Worm (Caenorhabditis elegans) whole organism, L4 larva: Measurements from ENCODE around the gene col-96.
A peak's percentile ranks its signal among the peaks of the same experiment; 100 is the strongest.

Experiments used
- D1046.2 ChIP-seq: fragments of 200-800 bp; sonication (Bioruptor generic); IDR thresholded peaks from 2 replicates; pipeline ENCODE4 v1.3.6; 2022; ENCODE audit warnings: missing genetic modification characterization, missing compliant biosample characterization
- F37D6.2 ChIP-seq: sonication (generic microtip); optimal IDR thresholded peaks from 2 replicates; lab custom pipeline; 2016; ENCODE audit warnings: mild to moderate bottlenecking, missing genetic modification characterization, missing compliant biosample characterization
- F44E2.7 ChIP-seq: fragments of 200-800 bp; sonication (Bioruptor generic); IDR thresholded peaks from 2 replicates; pipeline ENCODE4 v2.1.2; 2022; ENCODE audit warnings: missing genetic modification characterization, missing compliant biosample characterization
- R02D3.7 ChIP-seq: fragments of 150-350 bp; sonication (generic microtip); optimal IDR thresholded peaks from 3 replicates; lab custom pipeline; 2014; ENCODE audit warnings: missing biosample characterization, missing genetic modification characterization
- T20F7.1 ChIP-seq: fragments of 200-800 bp; sonication (Bioruptor generic); optimal IDR thresholded peaks from 2 replicates; lab custom pipeline; 2018; ENCODE audit warnings: mild to moderate bottlenecking, missing genetic modification characterization, missing compliant biosample characterization
- T26A8.4 ChIP-seq: fragments of 200-800 bp; sonication (Bioruptor generic); IDR thresholded peaks from 2 replicates; pipeline ENCODE4 v1.3.6; 2022; ENCODE audit warnings: missing genetic modification characterization, missing compliant biosample characterization
- Y105C5A.15 ChIP-seq: fragments of 200-800 bp; sonication (Bioruptor generic); IDR thresholded peaks from 2 replicates; pipeline ENCODE4 v1.3.6; 2022; ENCODE audit warnings: missing genetic modification characterization, missing compliant biosample characterization
- Y75B8A.6 ChIP-seq: fragments of 200-800 bp; sonication (Bioruptor generic); IDR thresholded peaks from 2 replicates; pipeline ENCODE4 v1.3.6; 2022; ENCODE audit warnings: missing genetic modification reagents, missing genetic modification characterization, missing compliant biosample characterization
- ZK337.2 ChIP-seq: fragments of 200-800 bp; sonication (Bioruptor generic); IDR thresholded peaks from 2 replicates; pipeline ENCODE4 v1.3.6; 2022; ENCODE audit warnings: missing genetic modification reagents, missing genetic modification characterization, missing compliant biosample characterization
- aha-1 ChIP-seq: fragments of 150-350 bp; peaks from one replicate; lab custom pipeline; 2014; ENCODE audit warnings: missing biosample characterization, missing genetic modification characterization
- aly-2 ChIP-seq: sonication (generic microtip); optimal IDR thresholded peaks from 2 replicates; lab custom pipeline; 2018; ENCODE audit warnings: missing biosample characterization, missing genetic modification characterization
- ceh-20 ChIP-seq: fragments of 200-800 bp; sonication (Bioruptor generic); IDR thresholded peaks from 2 replicates; pipeline ENCODE4 v1.3.6; 2022; ENCODE audit warnings: missing genetic modification reagents, missing genetic modification characterization, missing compliant biosample characterization
- ceh-28 ChIP-seq: fragments of 150-350 bp; optimal IDR thresholded peaks from 2 replicates; lab custom pipeline; 2014; ENCODE audit warnings: missing biosample characterization, missing genetic modification reagents, missing genetic modification characterization
- ces-1 ChIP-seq: fragments of 150-350 bp; sonication (generic microtip); optimal IDR thresholded peaks from 4 replicates; lab custom pipeline; 2014; ENCODE audit warnings: missing biosample characterization, missing genetic modification reagents, missing genetic modification characterization
- cey-2 ChIP-seq: sonication (generic microtip); optimal IDR thresholded peaks from 3 replicates; lab custom pipeline; 2017; ENCODE audit warnings: missing genetic modification characterization, mild to moderate bottlenecking, missing compliant biosample characterization, antibody characterized with exemption, borderline replicate concordance; ENCODE audit not compliant: insufficient read depth
- daf-16 ChIP-seq, 3 experiments: sonication (generic microtip); optimal IDR thresholded peaks; 2 replicates each; lab custom pipeline; 2016 to 2017; ENCODE audit warnings: missing genetic modification characterization in 3 of 3, missing genetic modification reagents in 3 of 3, mild to moderate bottlenecking in 2 of 3, missing compliant biosample characterization in 2 of 3, missing biosample characterization in 1 of 3, moderate library complexity in 1 of 3
- daf-19 ChIP-seq: fragments of 200-800 bp; sonication (Bioruptor generic); conservative IDR thresholded peaks from 2 replicates; pipeline ENCODE4 v1.3.6; 2022; ENCODE audit warnings: missing genetic modification characterization, missing compliant biosample characterization
- daf-8 ChIP-seq: fragments of 200-800 bp; sonication (Bioruptor generic); IDR thresholded peaks from 2 replicates; pipeline ENCODE4 v1.3.6; 2022; ENCODE audit warnings: missing genetic modification characterization, missing compliant biosample characterization
- egl-43 ChIP-seq: fragments of 200-800 bp; sonication (Bioruptor generic); IDR thresholded peaks from 2 replicates; pipeline ENCODE4 v1.3.6; 2022; ENCODE audit warnings: missing genetic modification reagents, missing genetic modification characterization, missing compliant biosample characterization
- hlh-11 ChIP-seq: fragments of 200-800 bp; sonication (Bioruptor generic); optimal IDR thresholded peaks from 2 replicates; lab custom pipeline; 2018; ENCODE audit warnings: mild to moderate bottlenecking, missing genetic modification characterization, missing compliant biosample characterization
- hlh-30 ChIP-seq: sonication (generic microtip); optimal IDR thresholded peaks from 2 replicates; lab custom pipeline; 2017; ENCODE audit warnings: antibody characterized with exemption, mild to moderate bottlenecking, missing genetic modification characterization, missing compliant biosample characterization; ENCODE audit not compliant: insufficient read depth
- jun-1 ChIP-seq: fragments of 150-350 bp; optimal IDR thresholded peaks from 2 replicates; lab custom pipeline; 2014; ENCODE audit warnings: missing biosample characterization, missing genetic modification reagents, missing genetic modification characterization
- lim-7 ChIP-seq: fragments of 200-800 bp; sonication (Bioruptor generic); IDR thresholded peaks from 2 replicates; pipeline ENCODE4 v1.3.6; 2022; ENCODE audit warnings: missing genetic modification characterization, missing compliant biosample characterization
- lin-15B ChIP-seq: fragments of 150-350 bp; sonication (generic microtip); optimal IDR thresholded peaks from 3 replicates; lab custom pipeline; 2014; ENCODE audit warnings: missing biosample characterization, missing genetic modification characterization
- lin-29 ChIP-seq: fragments of 200-800 bp; sonication (Bioruptor generic); IDR thresholded peaks from 2 replicates; pipeline ENCODE4 v1.3.6; 2022; ENCODE audit warnings: missing genetic modification reagents, missing genetic modification characterization, missing compliant biosample characterization
- lin-39 ChIP-seq: fragments of 150-350 bp; optimal IDR thresholded peaks from 2 replicates; lab custom pipeline; 2014; ENCODE audit warnings: missing biosample characterization, missing genetic modification reagents, missing genetic modification characterization
- lir-3 ChIP-seq: sonication (generic microtip); optimal IDR thresholded peaks from 2 replicates; lab custom pipeline; 2016; ENCODE audit warnings: mild to moderate bottlenecking, missing genetic modification characterization, missing compliant biosample characterization
- lsy-2 ChIP-seq, 2 experiments: fragments of 150-350 bp in 1 of 2; sonication (generic microtip) in 1 of 2; optimal IDR thresholded peaks; 2 replicates each; lab custom pipeline; 2014 to 2017; ENCODE audit warnings: missing biosample characterization in 2 of 2, missing genetic modification characterization in 2 of 2
- madf-9 ChIP-seq: fragments of 200-800 bp; sonication (Bioruptor generic); conservative IDR thresholded peaks from 2 replicates; pipeline ENCODE4 v1.3.6; 2022; ENCODE audit warnings: missing genetic modification reagents, missing genetic modification characterization, missing compliant biosample characterization
- mdl-1 ChIP-seq, 2 experiments: fragments of 150-350 bp in 1 of 2; sonication (generic microtip) in 1 of 2; optimal IDR thresholded peaks; 2 replicates each; lab custom pipeline; 2014 to 2017; ENCODE audit warnings: missing biosample characterization in 2 of 2, missing genetic modification characterization in 2 of 2
- mep-1 ChIP-seq: fragments of 150-350 bp; sonication (generic microtip); optimal IDR thresholded peaks from 3 replicates; lab custom pipeline; 2014; ENCODE audit warnings: missing biosample characterization, missing genetic modification characterization
- mes-2 ChIP-seq: sonication (generic microtip); optimal IDR thresholded peaks from 2 replicates; lab custom pipeline; 2016; ENCODE audit warnings: missing genotype, mild to moderate bottlenecking, missing genetic modification characterization, missing compliant biosample characterization; ENCODE audit not compliant: poor library complexity, severe bottlenecking
- mxl-2 ChIP-seq: fragments of 200-800 bp; sonication (Bioruptor generic); conservative IDR thresholded peaks from 2 replicates; pipeline ENCODE4 v1.3.6; 2022; ENCODE audit warnings: missing genetic modification reagents, missing genetic modification characterization, missing compliant biosample characterization
- nhr-10 ChIP-seq: fragments of 150-350 bp; optimal IDR thresholded peaks from 2 replicates; lab custom pipeline; 2014; ENCODE audit warnings: missing biosample characterization, missing genetic modification characterization
- nhr-237 ChIP-seq: sonication (generic microtip); optimal IDR thresholded peaks from 2 replicates; lab custom pipeline; 2017; ENCODE audit warnings: missing biosample characterization, missing genetic modification characterization
- nhr-25 ChIP-seq: sonication (generic microtip); optimal IDR thresholded peaks from 2 replicates; lab custom pipeline; 2017; ENCODE audit warnings: missing genetic modification characterization, mild to moderate bottlenecking, missing compliant biosample characterization, antibody characterized with exemption, moderate library complexity, borderline replicate concordance; ENCODE audit not compliant: insufficient read depth
- rbr-2 ChIP-seq: sonication (generic microtip); optimal IDR thresholded peaks from 2 replicates; lab custom pipeline; 2016; ENCODE audit warnings: missing genotype, missing genetic modification characterization, missing compliant biosample characterization
- sdz-12 ChIP-seq: fragments of 200-800 bp; sonication (Bioruptor generic); optimal IDR thresholded peaks from 2 replicates; lab custom pipeline; 2018; ENCODE audit warnings: mild to moderate bottlenecking, missing genetic modification characterization, missing compliant biosample characterization
- set-16 ChIP-seq: fragments of 200-800 bp; sonication (Bioruptor generic); IDR thresholded peaks from 2 replicates; pipeline ENCODE4 v1.3.6; 2022; ENCODE audit warnings: missing genetic modification reagents, missing genetic modification characterization, missing compliant biosample characterization
- skn-1 ChIP-seq: fragments of 150-350 bp; optimal IDR thresholded peaks from 2 replicates; lab custom pipeline; 2014; ENCODE audit warnings: missing biosample characterization, missing genetic modification characterization
- snpc-4 ChIP-seq: fragments of 150-350 bp; optimal IDR thresholded peaks from 2 replicates; lab custom pipeline; 2014; ENCODE audit warnings: missing biosample characterization, missing genetic modification characterization
- tag-97 ChIP-seq: fragments of 200-800 bp; sonication (Bioruptor generic); IDR thresholded peaks from 2 replicates; pipeline ENCODE4 v1.3.6; 2022; ENCODE audit warnings: missing genetic modification characterization, missing compliant biosample characterization
- tra-1 ChIP-seq: fragments of 200-800 bp; sonication (Bioruptor generic); IDR thresholded peaks from 2 replicates; pipeline ENCODE4 v1.3.6; 2022; ENCODE audit warnings: missing genetic modification reagents, missing genetic modification characterization, missing compliant biosample characterization
- unc-130 ChIP-seq: sonication (generic microtip); optimal IDR thresholded peaks from 2 replicates; lab custom pipeline; 2016; ENCODE audit warnings: missing genetic modification reagents, missing genetic modification characterization, missing compliant biosample characterization
- unc-39 ChIP-seq: sonication (generic microtip); optimal IDR thresholded peaks from 2 replicates; lab custom pipeline; 2017; ENCODE audit warnings: missing biosample characterization, missing genetic modification characterization
- zag-1 ChIP-seq: fragments of 150-350 bp; optimal IDR thresholded peaks from 2 replicates; lab custom pipeline; 2014; ENCODE audit warnings: missing biosample characterization, missing genetic modification characterization
- zfp-2 ChIP-seq: sonication (generic microtip); optimal IDR thresholded peaks from 2 replicates; lab custom pipeline; 2016; ENCODE audit warnings: mild to moderate bottlenecking, missing genetic modification characterization, missing compliant biosample characterization
- zfp-3 ChIP-seq: fragments of 200-800 bp; sonication (Bioruptor generic); conservative IDR thresholded peaks from 2 replicates; pipeline ENCODE4 v1.3.6; 2022; ENCODE audit warnings: missing genetic modification reagents, missing genetic modification characterization, missing compliant biosample characterization
- ztf-7 ChIP-seq: fragments of 150-350 bp; optimal IDR thresholded peaks from 2 replicates; lab custom pipeline; 2014; ENCODE audit warnings: missing biosample characterization, missing genetic modification characterization

The col-96 gene

ce11 chrIII:11694975-11695374 is 11.6 kb downstream of the col-96 start, which contains the start of gene Y41C4A.22:
Y41C4A.22 (plus strand) TSS chrIII:11695275.
- TF ChIP-seq mes-2, result peak; percentile 12
- TF ChIP-seq unc-130 (GFP tag; lab: Kevin White, UChicago), result no peak
- TF ChIP-seq ZK337.2 (GFP tag; lab: Robert Waterston, UW), result 0 out of 2 replicates have a peak, but pooled peaks have one; percentile 3

- TF ChIP-seq lsy-2 (tag; optimal IDR thresholded peaks at IDR 0.05; lab: Kevin White, UChicago), result no peak
- no peak for TF ChIP-seq tag-97 (GFP tag; lab: Robert Waterston, UW)
- TF ChIP-seq ceh-28, result no peak
- no peak for TF ChIP-seq mep-1
- no peak for TF ChIP-seq ces-1
- TF ChIP-seq hlh-11, result no peak
- peak; percentile 63 for TF ChIP-seq aha-1
- TF ChIP-seq ceh-20 (GFP tag; lab: Robert Waterston, UW), result no peak
- no peak for TF ChIP-seq zag-1 (tag; lab: Kevin White, UChicago)
- peak; percentile 36 for TF ChIP-seq nhr-25 (tag; lab: Kevin White, UChicago)
- no peak for TF ChIP-seq hlh-30 (tag; lab: Kevin White, UChicago)
- no peak for TF ChIP-seq set-16 (GFP tag; lab: Robert Waterston, UW)
- no peak for TF ChIP-seq ztf-7 (tag; lab: Kevin White, UChicago)
- no peak for TF ChIP-seq lin-15B (tag; lab: Kevin White, UChicago)
- TF ChIP-seq madf-9 (GFP tag; lab: Robert Waterston, UW), result no peak
- 0 out of 2 replicates have a peak, but pooled peaks have one; percentile 31 for TF ChIP-seq egl-43 (GFP tag; lab: Robert Waterston, UW)
- no peak for TF ChIP-seq F44E2.7 (GFP tag; lab: Robert Waterston, UW)
- no peak for TF ChIP-seq zfp-2 (tag; lab: Kevin White, UChicago)
- TF ChIP-seq daf-16 (GFP tag; optimal IDR thresholded peaks at IDR 0.05; lab: Kevin White, UChicago), result no peak
- TF ChIP-seq daf-16 (tag; optimal IDR thresholded peaks at IDR 0.05; lab: Kevin White, UChicago), result peak; percentile 13
- no peak for TF ChIP-seq unc-39 (tag; lab: Kevin White, UChicago)
- no peak for TF ChIP-seq unc-130 (GFP tag; lab: Kevin White, UChicago)
- TF ChIP-seq skn-1 (tag; lab: Kevin White, UChicago), result no peak
- TF ChIP-seq sdz-12, result no peak
- no peak for TF ChIP-seq mdl-1 (tag; optimal IDR thresholded peaks at IDR 0.05; lab: Kevin White, UChicago)
- TF ChIP-seq Y105C5A.15 (GFP tag; lab: Robert Waterston, UW), result no peak
- no peak for TF ChIP-seq F37D6.2 (tag; lab: Kevin White, UChicago)
- TF ChIP-seq lin-39 (tag; lab: Kevin White, UChicago), result no peak
- no peak for TF ChIP-seq snpc-4
- TF ChIP-seq mxl-2 (GFP tag; lab: Robert Waterston, UW), result no peak
- no peak for TF ChIP-seq D1046.2 (GFP tag; lab: Robert Waterston, UW)
- TF ChIP-seq R02D3.7, result no peak
- TF ChIP-seq tra-1, result no peak
- no peak for TF ChIP-seq T20F7.1
- TF ChIP-seq T26A8.4 (GFP tag; lab: Robert Waterston, UW), result peak; percentile 46
- TF ChIP-seq aly-2, result no peak
- TF ChIP-seq lir-3 (tag; lab: Kevin White, UChicago), result no peak
- no peak for TF ChIP-seq jun-1 (tag; lab: Kevin White, UChicago)
- peak; percentile 9; the same call in 1 of the 2 replicates for TF ChIP-seq Y75B8A.6
- no peak for TF ChIP-seq rbr-2 (tag; lab: Kevin White, UChicago)
- peak; percentile 58; the same call in 1 of the 2 replicates for TF ChIP-seq zfp-3 (GFP tag; lab: Robert Waterston, UW)
- TF ChIP-seq cey-2 (tag; lab: Kevin White, UChicago), result no peak
- TF ChIP-seq lin-29, result no peak
- no peak for TF ChIP-seq daf-8 (GFP tag; lab: Robert Waterston, UW)
- TF ChIP-seq daf-19, result no peak
- TF ChIP-seq lim-7 (GFP tag; lab: Robert Waterston, UW), result peak; percentile 22; the same call in 1 of the 2 replicates
- no peak for TF ChIP-seq nhr-237 (tag; lab: Kevin White, UChicago)
- TF ChIP-seq nhr-10 (tag; lab: Kevin White, UChicago), result no peak
- no peak for TF ChIP-seq mes-2
Measured at ce11 chrIII:11694506-11694947, 12.0 kb downstream of the col-96 start.
